Worm (Caenorhabditis elegans) whole organism, L3 larva: ENCODE results near the gene Y45G5AM.6.

Experiments used
- aly-2 ChIP-seq: fragments of 150-350 bp; optimal IDR thresholded peaks from 2 replicates; lab custom pipeline; 2014; ENCODE audit warnings: missing biosample characterization, missing genetic modification characterization
- ama-1 ChIP-seq: fragments of 150-350 bp; optimal IDR thresholded peaks from 2 replicates; lab custom pipeline; 2018
- ceh-16 ChIP-seq: sonication (generic microtip); optimal IDR thresholded peaks from 2 replicates; lab custom pipeline; 2017; ENCODE audit warnings: missing biosample characterization, missing genetic modification characterization
- ceh-82 ChIP-seq: fragments of 150-350 bp; optimal IDR thresholded peaks from 2 replicates; lab custom pipeline; 2014; ENCODE audit warnings: missing biosample characterization, missing genetic modification characterization
- ceh-9 ChIP-seq: sonication (generic microtip); optimal IDR thresholded peaks from 2 replicates; lab custom pipeline; 2018; ENCODE audit warnings: missing biosample characterization, missing genetic modification characterization
- daf-12 ChIP-seq: fragments of 150-350 bp; optimal IDR thresholded peaks from 2 replicates; lab custom pipeline; 2014; ENCODE audit warnings: missing biosample characterization, missing genetic modification reagents, missing genetic modification characterization
- egl-27 ChIP-seq: sonication (generic microtip); optimal IDR thresholded peaks from 4 replicates; lab custom pipeline; 2017; ENCODE audit warnings: missing biosample characterization, missing genetic modification reagents, missing genetic modification characterization
- egl-5 ChIP-seq: fragments of 150-350 bp; optimal IDR thresholded peaks from 2 replicates; lab custom pipeline; 2017; ENCODE audit warnings: missing biosample characterization, missing genetic modification reagents, missing genetic modification characterization, inconsistent platforms
- elt-1 ChIP-seq: fragments of 150-350 bp; optimal IDR thresholded peaks from 2 replicates; lab custom pipeline; 2014; ENCODE audit warnings: missing biosample characterization, missing genetic modification characterization
- elt-2 ChIP-seq: sonication (generic microtip); optimal IDR thresholded peaks from 2 replicates; lab custom pipeline; 2016; ENCODE audit warnings: missing genetic modification reagents, mild to moderate bottlenecking, missing genetic modification characterization, missing compliant biosample characterization
- elt-3 ChIP-seq, 3 experiments: fragments of 150-350 bp in 1 of 3; sonication (generic microtip) in 2 of 3; optimal IDR thresholded peaks; 2 replicates in 2 of 3; 4 replicates in 1 of 3; lab custom pipeline; 2014 to 2017; ENCODE audit warnings: missing biosample characterization in 3 of 3, missing genetic modification characterization in 3 of 3
- eor-1 ChIP-seq, 2 experiments: fragments of 150-350 bp; optimal IDR thresholded peaks; 2 replicates each; lab custom pipeline; 2014 to 2018; ENCODE audit warnings: missing biosample characterization in 2 of 2, missing genetic modification characterization in 2 of 2
- hmg-11 ChIP-seq: sonication (generic microtip); optimal IDR thresholded peaks from 2 replicates; lab custom pipeline; 2016; ENCODE audit warnings: missing genetic modification characterization, missing compliant biosample characterization
- jun-1 ChIP-seq: fragments of 150-350 bp; optimal IDR thresholded peaks from 2 replicates; lab custom pipeline; 2014; ENCODE audit warnings: missing biosample characterization, missing genetic modification reagents, missing genetic modification characterization
- lin-39 ChIP-seq: fragments of 150-350 bp; optimal IDR thresholded peaks from 2 replicates; lab custom pipeline; 2018; ENCODE audit warnings: missing biosample characterization, missing genetic modification reagents, missing genetic modification characterization
- lsy-12 ChIP-seq: sonication (generic microtip); optimal IDR thresholded peaks from 2 replicates; lab custom pipeline; 2016; ENCODE audit warnings: mild to moderate bottlenecking, missing genetic modification characterization, missing compliant biosample characterization
- mml-1 ChIP-seq: fragments of 150-350 bp; sonication (generic microtip); optimal IDR thresholded peaks from 3 replicates; lab custom pipeline; 2014; ENCODE audit warnings: missing biosample characterization, missing genetic modification characterization
- nfya-1 ChIP-seq: sonication (generic microtip); optimal IDR thresholded peaks from 2 replicates; lab custom pipeline; 2017; ENCODE audit warnings: missing genetic modification characterization, mild to moderate bottlenecking, missing compliant biosample characterization, antibody characterized with exemption, moderate library complexity; ENCODE audit not compliant: insufficient read depth
- nhr-11 ChIP-seq: fragments of 150-350 bp; optimal IDR thresholded peaks from 2 replicates; lab custom pipeline; 2014; ENCODE audit warnings: missing biosample characterization, missing genetic modification characterization
- nhr-12 ChIP-seq: fragments of 150-350 bp; optimal IDR thresholded peaks from 2 replicates; lab custom pipeline; 2014; ENCODE audit warnings: missing biosample characterization, missing genetic modification characterization
- nhr-23 ChIP-seq: fragments of 150-350 bp; optimal IDR thresholded peaks from 2 replicates; lab custom pipeline; 2014; ENCODE audit warnings: missing biosample characterization, missing genetic modification reagents, missing genetic modification characterization
- nhr-28 ChIP-seq: fragments of 150-350 bp; optimal IDR thresholded peaks from 2 replicates; lab custom pipeline; 2014; ENCODE audit warnings: missing biosample characterization, missing genetic modification characterization
- nhr-43 ChIP-seq: sonication (generic microtip); optimal IDR thresholded peaks from 2 replicates; lab custom pipeline; 2016; ENCODE audit warnings: mild to moderate bottlenecking, missing genetic modification characterization, missing compliant biosample characterization; ENCODE audit not compliant: poor library complexity, severe bottlenecking
- nhr-77 ChIP-seq: fragments of 150-350 bp; optimal IDR thresholded peaks from 2 replicates; lab custom pipeline; 2014; ENCODE audit warnings: missing biosample characterization, missing genetic modification characterization
- pha-4 ChIP-seq: fragments of 150-350 bp; optimal IDR thresholded peaks from 2 replicates; lab custom pipeline; 2014; ENCODE audit warnings: missing biosample characterization, missing genetic modification reagents, missing genetic modification characterization
- pqm-1 ChIP-seq: fragments of 150-350 bp; optimal IDR thresholded peaks from 2 replicates; lab custom pipeline; 2017; ENCODE audit warnings: missing biosample characterization, missing genetic modification characterization, inconsistent platforms
- sea-2 ChIP-seq: fragments of 150-350 bp; sonication (generic microtip); optimal IDR thresholded peaks from 4 replicates; lab custom pipeline; 2014; ENCODE audit warnings: missing biosample characterization, missing genetic modification reagents, missing genetic modification characterization
- skn-1 ChIP-seq: fragments of 150-350 bp; optimal IDR thresholded peaks from 2 replicates; lab custom pipeline; 2014; ENCODE audit warnings: missing biosample characterization, missing genetic modification characterization
- snpc-4 ChIP-seq: fragments of 150-350 bp; optimal IDR thresholded peaks from 2 replicates; lab custom pipeline; 2014; ENCODE audit warnings: missing biosample characterization, missing genetic modification characterization
- unc-39 ChIP-seq: sonication (generic microtip); optimal IDR thresholded peaks from 4 replicates; lab custom pipeline; 2017; ENCODE audit warnings: missing biosample characterization, missing genetic modification characterization
- unc-62 ChIP-seq: fragments of 150-350 bp; sonication (generic microtip); optimal IDR thresholded peaks from 4 replicates; lab custom pipeline; 2014; ENCODE audit warnings: missing biosample characterization, missing genetic modification reagents, missing genetic modification characterization
- zag-1 ChIP-seq: fragments of 150-350 bp; optimal IDR thresholded peaks from 2 replicates; lab custom pipeline; 2014; ENCODE audit warnings: missing biosample characterization, missing genetic modification characterization
- ztf-11 ChIP-seq: fragments of 150-350 bp; optimal IDR thresholded peaks from 2 replicates; lab custom pipeline; 2014; ENCODE audit warnings: missing biosample characterization, missing genetic modification characterization

Y45G5AM.6 gene

ce11 chrV:4114627-4115026 lies 37.5 kb downstream of the Y45G5AM.6 start, which contains the start of gene srw-133:
Gene srw-133 (minus strand): TSS chrV:4114727.
- TF ChIP-seq skn-1 (tag; lab: Kevin White, UChicago) (no peak), lsy-12 (tag; lab: Kevin White, UChicago) (no peak)
- TF ChIP-seq, all 47 proteins: peak for 0

ce11 chrV:4112516-4112915 lies 39.6 kb downstream of the Y45G5AM.6 start, which contains the start of gene srw-134:
Gene srw-134 (minus strand): TSS chrV:4112616.
- TF ChIP-seq snpc-4 (no peak), ztf-11 (no peak), nhr-77 (tag; lab: Kevin White, UChicago) (no peak), sea-2 (no peak), eor-1 (tag; optimal IDR thresholded peaks at IDR 0.05; lab: Kevin White, UChicago) (no peak), ceh-9 (tag; lab: Kevin White, UChicago) (no peak), nfya-1 (no peak), lin-39 (tag; lab: Kevin White, UChicago) (no peak), ama-1 (lab: Kevin White, UChicago) (no peak), elt-2 (tag; lab: Kevin White, UChicago) (no peak), hmg-11 (tag; lab: Kevin White, UChicago) (no peak), ceh-82 (tag; lab: Kevin White, UChicago) (no peak), daf-12 (tag; lab: Kevin White, UChicago) (no peak), pha-4 (tag; lab: Kevin White, UChicago) (no peak), elt-1 (tag; lab: Kevin White, UChicago) (no peak), mml-1 (tag; lab: Kevin White, UChicago) (no peak), egl-27 (tag; lab: Kevin White, UChicago) (no peak), aly-2 (tag; lab: Kevin White, UChicago) (no peak), unc-62 (GFP tag; lab: Kevin White, UChicago) (no peak), elt-3 (tag; optimal IDR thresholded peaks at IDR 0.05; lab: Kevin White, UChicago) (no peak)

- TF ChIP-seq elt-2 (tag; lab: Kevin White, UChicago) (no peak), jun-1 (no peak), nhr-12 (no peak), nhr-28 (tag; lab: Kevin White, UChicago) (no peak), ceh-16 (tag; lab: Kevin White, UChicago) (no peak), zag-1 (no peak), nhr-23 (tag; lab: Kevin White, UChicago) (no peak), hmg-11 (tag; lab: Kevin White, UChicago) (no peak), unc-39 (tag; lab: Kevin White, UChicago) (no peak), snpc-4 (no peak), ztf-11 (no peak), nhr-77 (tag; lab: Kevin White, UChicago) (no peak), unc-62 (GFP tag; lab: Kevin White, UChicago) (no peak), daf-12 (tag; lab: Kevin White, UChicago) (no peak), elt-1 (tag; lab: Kevin White, UChicago) (no peak)
These were observed 42.2 kb downstream of the Y45G5AM.6 start, which contains the start of gene clc-18 for ce11 chrV:4109873-4110272. Gene clc-18 (minus strand): TSS chrV:4109973.

- no peak for TF ChIP-seq elt-2 (tag; lab: Kevin White, UChicago)
- no peak for TF ChIP-seq ceh-9 (tag; lab: Kevin White, UChicago)
- no peak for TF ChIP-seq nhr-11 (tag; lab: Kevin White, UChicago)
- no peak for TF ChIP-seq aly-2 (tag; lab: Kevin White, UChicago)
- no peak for TF ChIP-seq eor-1 (tag; optimal IDR thresholded peaks at IDR 0.05; lab: Kevin White, UChicago)
These were observed 45.4 kb downstream of the Y45G5AM.6 start for ce11 chrV:4106688-4107087.

ce11 chrV:4104298-4104697 lies 47.8 kb downstream of the Y45G5AM.6 start, which contains the start of gene srj-39:
Gene srj-39 (plus strand): TSS chrV:4104598.
- TF ChIP-seq nhr-43 (tag; lab: Kevin White, UChicago) (no peak), nfya-1 (no peak), pqm-1 (tag; lab: Kevin White, UChicago) (no peak), egl-5 (tag; lab: Kevin White, UChicago) (no peak)
- TF ChIP-seq, all 47 proteins: peak for 0
